Fruit fly (Drosophila melanogaster) whole organism, prepupa: Measurements from ENCODE around the gene Pat1.
A peak's percentile ranks its signal among the peaks of the same experiment; 100 is the strongest.

Experiments
- CG11762 ChIP-seq: fragments of 200-800 bp; sonication (Bioruptor generic); optimal IDR thresholded peaks from 3 replicates; lab custom pipeline; 2016; ENCODE audit warnings: missing biosample characterization, missing genetic modification characterization; ENCODE audit not compliant: insufficient read depth
- CG34406 ChIP-seq: fragments of 200-800 bp; sonication (Bioruptor generic); optimal IDR thresholded peaks from 3 replicates; lab custom pipeline; 2016; ENCODE audit warnings: missing biosample characterization, missing genetic modification characterization
- CG6163 ChIP-seq: fragments of 200-800 bp; sonication (Bioruptor generic); IDR thresholded peaks from 3 replicates; pipeline ENCODE4 v1.3.6; 2022; ENCODE audit warnings: missing biosample characterization, missing genetic modification characterization
- CG7368 ChIP-seq: fragments of 200-800 bp; sonication (Bioruptor generic); optimal IDR thresholded peaks from 3 replicates; lab custom pipeline; 2016; ENCODE audit warnings: missing biosample characterization, missing genetic modification characterization
- Ets21C ChIP-seq: fragments of 200-800 bp; sonication (Bioruptor generic); optimal IDR thresholded peaks from 3 replicates; lab custom pipeline; 2016; ENCODE audit warnings: missing biosample characterization, missing genetic modification characterization
- Hr4 ChIP-seq: fragments of 200-800 bp; sonication (Bioruptor generic); optimal IDR thresholded peaks from 3 replicates; lab custom pipeline; 2016; ENCODE audit warnings: missing biosample characterization, missing genetic modification characterization
- cyc ChIP-seq: fragments of 200-800 bp; sonication (Bioruptor generic); optimal IDR thresholded peaks from 3 replicates; lab custom pipeline; 2016; ENCODE audit warnings: missing biosample characterization, missing genetic modification characterization
- vri ChIP-seq: fragments of 200-800 bp; sonication (Bioruptor generic); optimal IDR thresholded peaks from 3 replicates; lab custom pipeline; 2016; ENCODE audit warnings: missing biosample characterization, mild to moderate bottlenecking, missing genetic modification characterization

- TF ChIP-seq CG7368, result no peak
- no peak for TF ChIP-seq Hr4
- no peak for TF ChIP-seq CG6163
- peak; percentile 24 for TF ChIP-seq cyc (GFP tag; lab: Kevin White, UChicago)
- no peak for TF ChIP-seq CG34406 (GFP tag; lab: Kevin White, UChicago)
- TF ChIP-seq vri (GFP tag; lab: Kevin White, UChicago), result no peak
- no peak for TF ChIP-seq CG11762 (GFP tag; lab: Kevin White, UChicago)
- no peak for TF ChIP-seq Ets21C (GFP tag; lab: Kevin White, UChicago)
Measured at dm6 chrX:6590681-6591289, at the start of gene Pat1.
